Fruit fly (Drosophila melanogaster) Kc167 (cell line): ENCODE data around the gene Galphai.

Experiments
- Myc ChIP-seq: fragments of >200 bp; optimal IDR thresholded peaks from 2 replicates; lab custom pipeline; 2017; ENCODE audit warnings: missing external identifiers
- Sin3A ChIP-seq: fragments of >200 bp; optimal IDR thresholded peaks from 2 replicates; lab custom pipeline; 2018; ENCODE audit warnings: missing external identifiers
- h ChIP-seq: fragments of >200 bp; optimal IDR thresholded peaks from 3 replicates; lab custom pipeline; 2018; ENCODE audit warnings: missing external identifiers
- insv ChIP-seq: fragments of >200 bp; optimal IDR thresholded peaks from 3 replicates; lab custom pipeline; 2018; ENCODE audit warnings: missing external identifiers
- psq ChIP-seq: fragments of >200 bp; optimal IDR thresholded peaks from 2 replicates; lab custom pipeline; 2017; ENCODE audit warnings: missing external identifiers
- ttk ChIP-seq: sonication (Bioruptor generic); optimal IDR thresholded peaks from 2 replicates; lab custom pipeline; 2017; ENCODE audit warnings: missing external identifiers

The Galphai gene

dm6 chr3L:6978030-6978683 lies 1.7 kb downstream of the Galphai start:
- TF ChIP-seq Myc (lab: Kevin White, UChicago) = no peak
- TF ChIP-seq ttk (lab: Kevin White, UChicago) = no peak
- no peak for TF ChIP-seq Sin3A (lab: Kevin White, UChicago)
- no peak for TF ChIP-seq insv (lab: Kevin White, UChicago)
- no peak for TF ChIP-seq psq
- TF ChIP-seq h (lab: Kevin White, UChicago) = no peak

- no peak for TF ChIP-seq insv (lab: Kevin White, UChicago)
- TF ChIP-seq h (lab: Kevin White, UChicago) = no peak
- TF ChIP-seq psq = no peak
- TF ChIP-seq Sin3A (lab: Kevin White, UChicago) = no peak
- TF ChIP-seq Myc (lab: Kevin White, UChicago) = no peak
- no peak for TF ChIP-seq ttk (lab: Kevin White, UChicago)
Observed at dm6 chr3L:6977391-6977790, 2.5 kb downstream of the Galphai start.

- TF ChIP-seq h (lab: Kevin White, UChicago) (no peak), insv (lab: Kevin White, UChicago) (no peak), Sin3A (lab: Kevin White, UChicago) (no peak), Myc (lab: Kevin White, UChicago) (no peak), psq (no peak)
Observed at dm6 chr3L:6976601-6977140, 3.2 kb downstream of the Galphai start.

- TF ChIP-seq h (lab: Kevin White, UChicago) = no peak
- TF ChIP-seq psq = no peak
- TF ChIP-seq Sin3A (lab: Kevin White, UChicago) = no peak
- no peak for TF ChIP-seq ttk (lab: Kevin White, UChicago)
- no peak for TF ChIP-seq insv (lab: Kevin White, UChicago)
- TF ChIP-seq Myc (lab: Kevin White, UChicago) = no peak
Observed at dm6 chr3L:6975875-6976274, 4.0 kb downstream of the Galphai start.

- TF ChIP-seq Myc (lab: Kevin White, UChicago) = no peak
- no peak for TF ChIP-seq psq
- TF ChIP-seq h (lab: Kevin White, UChicago) = no peak
- no peak for TF ChIP-seq insv (lab: Kevin White, UChicago)
- TF ChIP-seq Sin3A (lab: Kevin White, UChicago) = no peak
- TF ChIP-seq ttk (lab: Kevin White, UChicago) = no peak
Observed at dm6 chr3L:6972367-6972766, 7.5 kb downstream of the Galphai start, which contains the start of gene CG10063. TSS of gene CG10063 (minus strand) at chr3L:6972467.

dm6 chr3L:6971298-6971697 lies 8.5 kb downstream of the Galphai start:
- TF ChIP-seq h (lab: Kevin White, UChicago) = no peak
- no peak for TF ChIP-seq Myc (lab: Kevin White, UChicago)
- no peak for TF ChIP-seq Sin3A (lab: Kevin White, UChicago)
- no peak for TF ChIP-seq insv (lab: Kevin White, UChicago)
- no peak for TF ChIP-seq psq
- no peak for TF ChIP-seq ttk (lab: Kevin White, UChicago)

- TF ChIP-seq insv (lab: Kevin White, UChicago) = no peak
- no peak for TF ChIP-seq h (lab: Kevin White, UChicago)
- no peak for TF ChIP-seq psq
- no peak for TF ChIP-seq Sin3A (lab: Kevin White, UChicago)
- no peak for TF ChIP-seq ttk (lab: Kevin White, UChicago)
- no peak for TF ChIP-seq Myc (lab: Kevin White, UChicago)
Observed at dm6 chr3L:6968961-6969814, 10.7 kb downstream of the Galphai start, which contains the start of the genes Mis12 and CG9953. TSS of gene Mis12 (minus strand) at chr3L:6969048. TSS of gene CG9953 (plus strand) at chr3L:6969658.

- TF ChIP-seq h (lab: Kevin White, UChicago) = no peak
- no peak for TF ChIP-seq psq
- TF ChIP-seq insv (lab: Kevin White, UChicago) = no peak
- no peak for TF ChIP-seq Myc (lab: Kevin White, UChicago)
- TF ChIP-seq ttk (lab: Kevin White, UChicago) = no peak
- no peak for TF ChIP-seq Sin3A (lab: Kevin White, UChicago)
Observed at dm6 chr3L:6967797-6968196, 12.0 kb downstream of the Galphai start, which contains the start of gene CG10064. TSS of gene CG10064 (minus strand) at chr3L:6967897.

dm6 chr3L:6964488-6965152 lies 15.2 kb downstream of the Galphai start, which contains the start of gene sgl:
TSS of gene sgl (minus strand) at chr3L:6964758.
- TF ChIP-seq psq = no peak
- TF ChIP-seq Sin3A (lab: Kevin White, UChicago) = no peak
- TF ChIP-seq ttk (lab: Kevin White, UChicago) = no peak
- no peak for TF ChIP-seq Myc (lab: Kevin White, UChicago)
- no peak for TF ChIP-seq insv (lab: Kevin White, UChicago)
- TF ChIP-seq h (lab: Kevin White, UChicago) = no peak

dm6 chr3L:6963792-6964487 lies 15.9 kb downstream of the Galphai start:
- no peak for TF ChIP-seq Myc (lab: Kevin White, UChicago)
- TF ChIP-seq psq = no peak
- TF ChIP-seq h (lab: Kevin White, UChicago) = no peak
- no peak for TF ChIP-seq Sin3A (lab: Kevin White, UChicago)
- no peak for TF ChIP-seq insv (lab: Kevin White, UChicago)
- no peak for TF ChIP-seq ttk (lab: Kevin White, UChicago)
